Worm (Caenorhabditis elegans): ENCODE results near the gene F40H6.5.

DNA sequence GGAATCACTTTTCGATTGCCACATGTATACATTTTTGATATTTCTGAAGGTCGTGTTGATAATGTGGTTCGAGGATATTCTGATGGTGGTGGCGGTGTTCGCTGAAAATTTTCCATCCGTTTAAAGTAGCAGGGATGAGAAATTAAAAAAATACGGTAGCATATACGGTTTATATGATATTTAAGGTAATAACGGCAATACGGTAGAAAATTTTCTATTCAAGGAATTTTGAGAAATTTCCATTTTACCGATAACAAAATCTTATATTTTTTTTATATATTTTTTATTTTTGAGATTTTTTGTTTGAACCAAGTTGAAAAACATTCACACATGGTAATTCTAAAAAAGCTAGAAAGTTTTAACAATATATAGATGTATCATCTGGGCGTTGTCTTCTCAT lies 25.1 kb downstream of the F40H6.5 start, which contains the start of gene ZK328.6:
- TF ChIP-seq mdl-1 (tag; optimal IDR thresholded peaks at IDR 0.05): no peak
- no peak for TF ChIP-seq nhr-23 (tag; optimal IDR thresholded peaks at IDR 0.05)
- no peak for TF ChIP-seq aly-2 (tag; optimal IDR thresholded peaks at IDR 0.05)
- TF ChIP-seq lin-13 (GFP tag; optimal IDR thresholded peaks at IDR 0.05): no peak
- TF ChIP-seq unc-62 (GFP tag; optimal IDR thresholded peaks at IDR 0.05): no peak
- no peak for TF ChIP-seq unc-39 (tag; optimal IDR thresholded peaks at IDR 0.05)

Data from whole organism, L2 larva.